Worm (Caenorhabditis elegans): ENCODE measurements around the gene C18D11.3.

- TF ChIP-seq dao-5 (tag; optimal IDR thresholded peaks at IDR 0.05), result no peak
- TF ChIP-seq him-1 (tag; optimal IDR thresholded peaks at IDR 0.05), result no peak
- TF ChIP-seq W03F9.2 (tag; optimal IDR thresholded peaks at IDR 0.05), result no peak
Measured at ce11 chrIII:11846365-11846764, 23.1 kb downstream of the C18D11.3 start, which contains the start of gene ntl-3.

Measured in whole organism, L4/young adult.